Worm (Caenorhabditis elegans) whole organism, mixed stage, embryonic: ENCODE data around the gene glb-15.

ENCODE experiments used
- M03D4.4 ChIP-seq: sonication (generic microtip); optimal IDR thresholded peaks from 2 replicates; lab custom pipeline; 2017; ENCODE audit warnings: mild to moderate bottlenecking, missing genetic modification characterization, missing compliant biosample characterization
- bed-3 ChIP-seq: fragments of 200-800 bp; sonication (Bioruptor generic); optimal IDR thresholded peaks from 3 replicates; lab custom pipeline; 2018; ENCODE audit warnings: mild to moderate bottlenecking, missing genetic modification characterization, moderate library complexity, missing compliant biosample characterization
- blmp-1 ChIP-seq: fragments of 150-350 bp; optimal IDR thresholded peaks from 2 replicates; lab custom pipeline; 2014; ENCODE audit warnings: missing biosample characterization, missing genetic modification characterization
- ceh-43 ChIP-seq: fragments of 200-800 bp; sonication (Bioruptor generic); optimal IDR thresholded peaks from 2 replicates; lab custom pipeline; 2018; ENCODE audit warnings: mild to moderate bottlenecking, missing genetic modification characterization, moderate library complexity, missing compliant biosample characterization
- ceh-83 ChIP-seq: fragments of 200-800 bp; sonication (Bioruptor generic); optimal IDR thresholded peaks from 2 replicates; lab custom pipeline; 2018; ENCODE audit warnings: mild to moderate bottlenecking, missing genetic modification characterization, missing compliant biosample characterization
- ces-1 ChIP-seq: fragments of 150-350 bp; optimal IDR thresholded peaks from 2 replicates; lab custom pipeline; 2014; ENCODE audit warnings: missing biosample characterization, missing genetic modification reagents, missing genetic modification characterization
- cnd-1 ChIP-seq: fragments of 200-800 bp; sonication (Bioruptor generic); optimal IDR thresholded peaks from 2 replicates; lab custom pipeline; 2018; ENCODE audit warnings: mild to moderate bottlenecking, missing genetic modification characterization, missing compliant biosample characterization
- drap-1 ChIP-seq: fragments of 200-800 bp; sonication (Bioruptor generic); optimal IDR thresholded peaks from 3 replicates; lab custom pipeline; 2018; ENCODE audit warnings: mild to moderate bottlenecking, missing genetic modification characterization, missing compliant biosample characterization
- elt-1 ChIP-seq: sonication (generic microtip); optimal IDR thresholded peaks from 2 replicates; lab custom pipeline; 2017; ENCODE audit warnings: missing genetic modification characterization, mild to moderate bottlenecking, missing compliant biosample characterization, antibody characterized with exemption, moderate library complexity, borderline replicate concordance; ENCODE audit not compliant: insufficient read depth
- elt-3 ChIP-seq: fragments of 150-350 bp; optimal IDR thresholded peaks from 2 replicates; lab custom pipeline; 2014; ENCODE audit warnings: missing biosample characterization, missing genetic modification characterization
- flh-1 ChIP-seq: fragments of 200-800 bp; sonication (Bioruptor generic); optimal IDR thresholded peaks from 2 replicates; lab custom pipeline; 2018; ENCODE audit warnings: mild to moderate bottlenecking, missing genetic modification characterization, moderate library complexity, missing compliant biosample characterization
- ham-2 ChIP-seq: fragments of 200-800 bp; sonication (Bioruptor generic); optimal IDR thresholded peaks from 2 replicates; lab custom pipeline; 2018; ENCODE audit warnings: mild to moderate bottlenecking, missing genetic modification characterization, missing compliant biosample characterization
- lin-32 ChIP-seq: fragments of 200-800 bp; sonication (Bioruptor generic); optimal IDR thresholded peaks from 2 replicates; lab custom pipeline; 2018; ENCODE audit warnings: mild to moderate bottlenecking, missing genetic modification characterization, missing compliant biosample characterization
- lsy-2 ChIP-seq: fragments of 150-350 bp; optimal IDR thresholded peaks from 2 replicates; lab custom pipeline; 2014; ENCODE audit warnings: missing biosample characterization, missing genetic modification characterization
- mab-5 ChIP-seq: fragments of 150-350 bp; optimal IDR thresholded peaks from 2 replicates; lab custom pipeline; 2014; ENCODE audit warnings: missing biosample characterization, missing genetic modification characterization
- mep-1 ChIP-seq: fragments of 150-350 bp; optimal IDR thresholded peaks from 2 replicates; lab custom pipeline; 2017; ENCODE audit warnings: missing biosample characterization, missing genetic modification reagents, missing genetic modification characterization, inconsistent platforms
- nhr-12 ChIP-seq: fragments of 150-350 bp; optimal IDR thresholded peaks from 2 replicates; lab custom pipeline; 2014; ENCODE audit warnings: missing biosample characterization, missing genetic modification characterization
- nhr-2 ChIP-seq: fragments of 150-350 bp; optimal IDR thresholded peaks from 2 replicates; lab custom pipeline; 2014; ENCODE audit warnings: missing biosample characterization, missing genetic modification characterization
- nhr-237 ChIP-seq: fragments of 150-350 bp; optimal IDR thresholded peaks from 2 replicates; lab custom pipeline; 2014; ENCODE audit warnings: missing biosample characterization, missing genetic modification characterization
- nhr-76 ChIP-seq: sonication (generic microtip); optimal IDR thresholded peaks from 2 replicates; lab custom pipeline; 2017; ENCODE audit warnings: missing biosample characterization, missing genetic modification characterization
- pha-4 ChIP-seq: fragments of 150-350 bp; optimal IDR thresholded peaks from 2 replicates; lab custom pipeline; 2018; ENCODE audit warnings: missing biosample characterization, missing genetic modification reagents, missing genetic modification characterization
- sem-2 ChIP-seq: fragments of 200-800 bp; sonication (Bioruptor generic); optimal IDR thresholded peaks from 2 replicates; lab custom pipeline; 2018; ENCODE audit warnings: mild to moderate bottlenecking, missing genetic modification characterization, missing compliant biosample characterization
- sptf-1 ChIP-seq: sonication (generic microtip); optimal IDR thresholded peaks from 2 replicates; lab custom pipeline; 2017; ENCODE audit warnings: mild to moderate bottlenecking, missing genetic modification characterization, moderate library complexity, missing compliant biosample characterization
- tbx-8 ChIP-seq: fragments of 200-800 bp; sonication (Bioruptor generic); optimal IDR thresholded peaks from 2 replicates; lab custom pipeline; 2018; ENCODE audit warnings: mild to moderate bottlenecking, missing genetic modification characterization, moderate library complexity, missing compliant biosample characterization
- unc-39 ChIP-seq: fragments of 150-350 bp; optimal IDR thresholded peaks from 2 replicates; lab custom pipeline; 2014; ENCODE audit warnings: missing biosample characterization, missing genetic modification characterization
- unc-62 ChIP-seq: fragments of 150-350 bp; optimal IDR thresholded peaks from 2 replicates; lab custom pipeline; 2014; ENCODE audit warnings: missing biosample characterization, missing genetic modification reagents, missing genetic modification characterization
- zip-8 ChIP-seq: fragments of 150-350 bp; optimal IDR thresholded peaks from 2 replicates; lab custom pipeline; 2014; ENCODE audit warnings: missing biosample characterization, missing genetic modification characterization
- ztf-11 ChIP-seq: fragments of 150-350 bp; optimal IDR thresholded peaks from 2 replicates; lab custom pipeline; 2014; ENCODE audit warnings: missing biosample characterization, missing genetic modification characterization

The glb-15 gene

DNA sequence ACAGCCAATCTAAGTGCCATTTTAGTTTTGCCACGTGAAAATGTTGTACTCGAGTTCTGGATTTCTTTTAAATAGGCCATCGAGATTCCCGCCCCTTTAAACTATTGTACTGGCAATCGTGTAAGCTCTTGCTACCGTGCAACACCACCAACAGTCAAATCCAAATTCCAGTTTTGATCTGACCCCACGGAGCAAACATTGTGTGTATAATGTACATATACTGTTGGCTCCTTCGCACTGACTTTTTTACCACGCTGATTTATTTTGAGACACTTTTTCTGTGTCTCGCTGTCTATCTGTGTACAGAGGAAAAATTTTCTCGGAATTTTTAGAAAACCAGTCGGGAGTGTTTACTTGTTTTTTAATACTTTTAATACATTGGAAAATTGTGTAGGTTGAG lies 8.0 kb downstream of the glb-15 start, which contains the start of gene piit-1:
Gene piit-1 (minus strand): TSS at position 101 of the 400 bp plus-strand sequence.
- no peak for TF ChIP-seq mep-1
- TF ChIP-seq ceh-43 (GFP tag; lab: Kevin White, UChicago) = no peak
- no peak for TF ChIP-seq bed-3 (GFP tag; lab: Kevin White, UChicago)
- no peak for TF ChIP-seq unc-39 (tag; lab: Kevin White, UChicago)
- no peak for TF ChIP-seq elt-3 (tag; lab: Kevin White, UChicago)
- TF ChIP-seq nhr-12 = no peak
- no peak for TF ChIP-seq ces-1 (GFP tag; lab: Kevin White, UChicago)
- no peak for TF ChIP-seq lin-32 (GFP tag; lab: Kevin White, UChicago)
- TF ChIP-seq sem-2 (GFP tag; lab: Kevin White, UChicago) = no peak

DNA sequence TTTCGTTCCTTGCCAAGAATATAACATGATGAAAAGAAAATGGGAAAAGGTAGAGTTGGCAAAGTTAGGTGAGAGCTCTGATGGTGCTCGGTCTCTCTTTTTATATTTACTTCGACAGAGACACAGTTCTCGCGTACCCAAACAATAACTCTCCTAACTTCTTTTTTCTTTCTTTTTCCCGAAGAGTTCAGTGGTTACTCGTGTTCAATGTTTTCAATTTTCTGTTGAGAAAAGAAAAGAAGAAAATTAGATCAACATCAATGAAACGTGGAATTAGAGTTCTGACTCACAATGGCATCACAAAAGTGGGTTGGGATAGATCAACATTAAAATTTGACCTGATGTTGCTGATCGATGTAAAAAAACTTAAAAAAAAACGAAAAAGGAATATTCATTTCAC lies 11.6 kb downstream of the glb-15 start, which contains the start of gene idpp-16:
Gene idpp-16 (minus strand): TSS at position 101 of the 400 bp plus-strand sequence.
- TF ChIP-seq unc-39 (tag; lab: Kevin White, UChicago) (no peak), cnd-1 (tag; lab: Kevin White, UChicago) (no peak)

DNA sequence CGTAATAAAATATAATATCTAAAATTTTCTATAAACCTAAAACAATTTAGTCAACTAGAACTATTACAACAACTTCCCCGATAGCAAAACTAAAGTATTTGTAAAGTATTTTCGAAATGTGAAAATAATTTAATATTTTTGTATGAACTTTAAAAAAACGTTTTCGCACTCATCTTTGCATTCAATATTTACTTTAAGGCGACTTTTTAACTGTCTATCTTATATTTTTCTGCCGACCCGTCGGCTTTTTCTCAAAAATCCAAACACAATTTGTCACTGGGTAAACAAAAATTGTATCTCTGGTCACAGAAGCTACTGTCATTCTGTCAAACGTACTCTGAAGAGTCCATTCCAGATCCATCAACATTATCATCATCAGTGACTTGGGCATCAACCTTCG lies 12.8 kb downstream of the glb-15 start:
- no peak for TF ChIP-seq nhr-12
- no peak for TF ChIP-seq ztf-11 (tag; lab: Kevin White, UChicago)
- no peak for TF ChIP-seq sem-2 (GFP tag; lab: Kevin White, UChicago)
- TF ChIP-seq tbx-8 (GFP tag; lab: Kevin White, UChicago) = no peak
- TF ChIP-seq blmp-1 (tag; lab: Kevin White, UChicago) = no peak

DNA sequence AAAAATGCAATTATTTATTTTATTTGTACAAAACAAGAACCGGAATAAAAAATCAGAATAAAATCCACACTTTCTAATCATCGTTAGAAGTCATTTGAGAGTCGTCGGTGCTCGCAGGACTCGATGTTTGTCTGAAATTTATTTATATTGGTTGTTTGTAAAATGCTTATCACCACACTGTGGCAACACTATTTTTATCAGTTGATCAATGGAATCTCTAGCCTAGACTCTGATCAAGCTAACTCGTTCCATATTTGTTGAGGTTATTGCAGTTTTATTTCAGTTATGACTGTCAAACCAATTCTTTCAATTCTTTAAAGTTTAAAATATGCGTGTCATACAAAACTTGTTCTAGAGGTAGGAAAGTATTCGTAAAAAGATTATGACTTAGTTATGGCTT lies 13.6 kb downstream of the glb-15 start, which contains the start of gene dhs-20:
Gene dhs-20 (minus strand): TSS at position 80 of the 400 bp plus-strand sequence.
- TF ChIP-seq lin-32 (GFP tag; lab: Kevin White, UChicago) = no peak
- no peak for TF ChIP-seq cnd-1 (tag; lab: Kevin White, UChicago)
- TF ChIP-seq blmp-1 (tag; lab: Kevin White, UChicago) = no peak
- TF ChIP-seq mep-1 = no peak
- TF ChIP-seq nhr-2 (tag; lab: Kevin White, UChicago) = no peak
- TF ChIP-seq ham-2 (GFP tag; lab: Kevin White, UChicago) = no peak
- no peak for TF ChIP-seq lsy-2
- no peak for TF ChIP-seq unc-62 (GFP tag; lab: Kevin White, UChicago)
- TF ChIP-seq ceh-83 (GFP tag; lab: Kevin White, UChicago) = no peak
- TF ChIP-seq elt-1 (tag; lab: Kevin White, UChicago) = no peak
- TF ChIP-seq zip-8 (tag; lab: Kevin White, UChicago) = no peak
- TF ChIP-seq ztf-11 (tag; lab: Kevin White, UChicago) = no peak
- no peak for TF ChIP-seq bed-3 (GFP tag; lab: Kevin White, UChicago)

DNA sequence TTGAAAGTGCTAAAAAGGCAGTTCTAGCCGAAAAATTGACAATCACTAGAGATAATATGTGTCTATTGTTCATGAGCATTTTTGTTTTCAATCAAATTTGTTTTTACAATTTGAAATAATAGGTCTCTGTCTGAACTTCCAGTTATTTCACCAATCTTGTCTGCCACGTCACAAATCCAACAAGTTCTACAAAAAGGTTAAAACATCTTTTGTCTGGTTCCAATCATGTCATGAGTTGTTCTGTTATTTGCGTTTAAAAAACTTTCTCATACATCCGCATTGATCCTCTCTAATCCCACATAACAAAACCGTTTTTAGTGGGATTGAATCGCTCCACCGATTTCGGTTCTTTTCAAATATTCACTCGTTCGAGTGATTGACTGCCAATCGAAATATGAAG lies 17.3 kb downstream of the glb-15 start, which contains the start of gene F35B12.9:
Gene F35B12.9 (plus strand): TSS at position 372 of the 400 bp plus-strand sequence.
- TF ChIP-seq mab-5 (no peak), sptf-1 (tag; lab: Kevin White, UChicago) (no peak), ceh-83 (GFP tag; lab: Kevin White, UChicago) (no peak), cnd-1 (tag; lab: Kevin White, UChicago) (no peak), M03D4.4 (tag; lab: Kevin White, UChicago) (no peak), sem-2 (GFP tag; lab: Kevin White, UChicago) (no peak), unc-39 (tag; lab: Kevin White, UChicago) (no peak), drap-1 (GFP tag; lab: Kevin White, UChicago) (no peak), elt-3 (tag; lab: Kevin White, UChicago) (no peak), mep-1 (no peak)

DNA sequence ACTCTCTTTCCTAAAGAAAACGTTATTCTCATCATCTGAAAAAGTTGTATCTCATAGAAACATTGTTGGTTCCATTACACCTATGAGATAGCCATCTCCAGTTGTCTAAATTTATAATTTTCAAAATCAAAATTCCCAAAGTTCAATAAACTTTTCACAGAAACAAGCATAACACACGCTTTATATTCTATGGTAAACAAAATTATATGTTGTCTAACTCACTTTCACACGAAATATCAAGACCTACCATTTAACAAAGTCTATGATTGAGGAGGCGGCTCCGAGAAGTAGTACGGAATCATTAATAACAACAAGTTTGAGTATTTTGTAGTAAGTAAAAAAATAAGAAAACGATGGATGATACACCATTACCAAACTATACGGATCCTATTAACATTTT lies 19.3 kb downstream of the glb-15 start, which contains the start of gene srx-84:
Gene srx-84 (plus strand): TSS at position 301 of the 400 bp plus-strand sequence.
- TF ChIP-seq nhr-76 (tag; lab: Kevin White, UChicago) = no peak
- TF ChIP-seq ceh-43 (GFP tag; lab: Kevin White, UChicago) = no peak
- no peak for TF ChIP-seq flh-1 (GFP tag; lab: Kevin White, UChicago)
- no peak for TF ChIP-seq elt-1 (tag; lab: Kevin White, UChicago)
- no peak for TF ChIP-seq M03D4.4 (tag; lab: Kevin White, UChicago)
- no peak for TF ChIP-seq sem-2 (GFP tag; lab: Kevin White, UChicago)
- no peak for TF ChIP-seq elt-3 (tag; lab: Kevin White, UChicago)
- no peak for TF ChIP-seq ces-1 (GFP tag; lab: Kevin White, UChicago)
- TF ChIP-seq sptf-1 (tag; lab: Kevin White, UChicago) = no peak
- TF ChIP-seq nhr-12 = no peak
- TF ChIP-seq pha-4 (tag; lab: Kevin White, UChicago) = no peak
- no peak for TF ChIP-seq nhr-237 (tag; lab: Kevin White, UChicago)
- no peak for TF ChIP-seq blmp-1 (tag; lab: Kevin White, UChicago)
- no peak for TF ChIP-seq lsy-2
- TF ChIP-seq ceh-83 (GFP tag; lab: Kevin White, UChicago) = no peak
- TF ChIP-seq, all 35 proteins: peak for 0
